Fruit fly (Drosophila melanogaster): ENCODE measurements around the gene Uch.

DNA sequence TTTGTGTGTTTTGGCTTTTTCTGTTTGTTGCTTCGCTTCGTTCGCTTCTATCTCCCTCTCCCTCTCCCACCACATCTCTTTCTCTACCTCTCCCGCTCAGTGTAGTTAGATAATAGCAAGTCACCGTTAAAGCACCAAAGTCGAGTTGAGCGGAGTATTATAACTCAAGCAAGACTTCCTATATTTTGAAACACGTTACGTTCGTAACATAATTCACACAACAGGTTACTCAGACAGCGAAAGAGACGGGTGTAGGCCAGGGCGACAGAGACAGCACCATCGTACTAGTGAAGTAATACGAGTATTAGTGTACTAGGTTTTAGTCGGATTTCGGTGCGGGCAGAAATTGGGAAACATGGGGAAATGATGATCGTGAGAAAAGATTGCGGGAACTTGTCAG lies 40.4 kb downstream of the Uch start:
- TF ChIP-seq toe (GFP tag; optimal IDR thresholded peaks at IDR 0.05) (no peak), cnc (optimal IDR thresholded peaks at IDR 0.05) (no peak), kay (GFP tag; ENCODE audit: borderline replicate concordance) (no peak), CG11617 (GFP tag; optimal IDR thresholded peaks at IDR 0.05) (no peak), ovo (GFP tag; optimal IDR thresholded peaks at IDR 0.05) (no peak), CG7045 (GFP tag; optimal IDR thresholded peaks at IDR 0.05) (no peak), pad (GFP tag; optimal IDR thresholded peaks at IDR 0.05) (no peak)
